Worm (Caenorhabditis elegans) whole organism, young adult: Measurements from ENCODE around the gene zfp-1.
A peak's percentile ranks its signal among the peaks of the same experiment; 100 is the strongest.

Source experiments
- B0035.1 ChIP-seq: sonication (generic microtip); optimal IDR thresholded peaks from 2 replicates; lab custom pipeline; 2016; ENCODE audit warnings: missing genetic modification characterization, mild to moderate bottlenecking, missing compliant biosample characterization, missing genotype, missing genetic modification reagents
- C06A6.2 ChIP-seq: fragments of 200-800 bp; sonication (Bioruptor generic); conservative IDR thresholded peaks from 2 replicates; pipeline ENCODE4 v1.3.6; 2022; ENCODE audit warnings: missing genetic modification characterization, missing compliant biosample characterization
- C17E4.6 ChIP-seq: fragments of 200-800 bp; sonication (Bioruptor generic); IDR thresholded peaks from 2 replicates; pipeline ENCODE4 v1.3.6; 2022; ENCODE audit warnings: missing genetic modification reagents, missing genetic modification characterization, missing compliant biosample characterization
- D2030.7 ChIP-seq: fragments of 200-800 bp; sonication (Bioruptor generic); IDR thresholded peaks from 2 replicates; pipeline ENCODE4 v1.3.6; 2022; ENCODE audit warnings: missing genetic modification reagents, missing genetic modification characterization, missing compliant biosample characterization
- F22D6.2 ChIP-seq: sonication (generic microtip); optimal IDR thresholded peaks from 2 replicates; lab custom pipeline; 2016; ENCODE audit warnings: mild to moderate bottlenecking, missing genetic modification characterization, missing compliant biosample characterization
- F23B12.7 ChIP-seq: sonication (generic microtip); optimal IDR thresholded peaks from 2 replicates; lab custom pipeline; 2017; ENCODE audit warnings: missing genetic modification characterization, mild to moderate bottlenecking, missing compliant biosample characterization, antibody characterized with exemption, moderate library complexity; ENCODE audit not compliant: insufficient read depth
- F33H1.4 ChIP-seq: fragments of 200-800 bp; sonication (Bioruptor generic); IDR thresholded peaks from 2 replicates; pipeline ENCODE4 v1.3.6; 2022; ENCODE audit warnings: missing genetic modification reagents, missing genetic modification characterization, missing compliant biosample characterization
- F49E8.2 ChIP-seq: sonication (generic microtip); optimal IDR thresholded peaks from 3 replicates; lab custom pipeline; 2017; ENCODE audit warnings: missing genetic modification characterization, mild to moderate bottlenecking, missing compliant biosample characterization, antibody characterized with exemption, moderate library complexity; ENCODE audit not compliant: insufficient read depth
- T26A5.8 ChIP-seq: sonication (generic microtip); optimal IDR thresholded peaks from 2 replicates; lab custom pipeline; 2016; ENCODE audit warnings: missing genetic modification characterization, missing compliant biosample characterization
- Y53G8AR.9 ChIP-seq: fragments of 200-800 bp; sonication (Bioruptor generic); conservative IDR thresholded peaks from 2 replicates; pipeline ENCODE4 v1.3.6; 2022; ENCODE audit warnings: missing genetic modification reagents, missing genetic modification characterization, missing compliant biosample characterization
- Y79H2A.3 ChIP-seq: fragments of 200-800 bp; sonication (Bioruptor generic); conservative IDR thresholded peaks from 2 replicates; pipeline ENCODE4 v1.3.6; 2022; ENCODE audit warnings: missing genetic modification reagents, missing genetic modification characterization, missing compliant biosample characterization
- Y95B8A.8 ChIP-seq: fragments of 200-800 bp; sonication (Bioruptor generic); IDR thresholded peaks from 2 replicates; pipeline ENCODE4 v1.3.6; 2022; ENCODE audit warnings: missing genetic modification reagents, missing genetic modification characterization, missing compliant biosample characterization
- akir-1 ChIP-seq: fragments of 200-800 bp; sonication (Bioruptor generic); optimal IDR thresholded peaks from 2 replicates; lab custom pipeline; 2018; ENCODE audit warnings: mild to moderate bottlenecking, missing genetic modification characterization, moderate library complexity, missing compliant biosample characterization
- ama-1 ChIP-seq, 3 experiments: fragments of 150-350 bp in 1 of 3; sonication (generic microtip) in 2 of 3; optimal IDR thresholded peaks; 2 replicates each; lab custom pipeline; 2014 to 2018; ENCODE audit warnings: missing biosample characterization in 2 of 3, missing genetic modification characterization in 2 of 3, missing genetic modification reagents in 2 of 3
- aptf-2 ChIP-seq: fragments of 200-800 bp; sonication (Bioruptor generic); conservative IDR thresholded peaks from 2 replicates; pipeline ENCODE4 v1.3.6; 2022; ENCODE audit warnings: missing genetic modification reagents, missing genetic modification characterization, missing compliant biosample characterization
- aptf-3 ChIP-seq: fragments of 200-800 bp; sonication (Bioruptor generic); IDR thresholded peaks from 2 replicates; pipeline ENCODE4 v1.3.6; 2022; ENCODE audit warnings: missing genetic modification characterization, missing compliant biosample characterization
- attf-6 ChIP-seq: fragments of 200-800 bp; sonication (Bioruptor generic); IDR thresholded peaks from 2 replicates; pipeline ENCODE4 v1.3.6; 2022; ENCODE audit warnings: missing genetic modification reagents, missing genetic modification characterization, missing compliant biosample characterization
- bed-2 ChIP-seq: fragments of 200-800 bp; sonication (Bioruptor generic); IDR thresholded peaks from 2 replicates; pipeline ENCODE4 v1.3.6; 2022; ENCODE audit warnings: missing genetic modification reagents, missing genetic modification characterization, missing compliant biosample characterization
- cebp-1 ChIP-seq, 2 experiments: fragments of 200-800 bp in 1 of 2; sonication (Bioruptor generic) in 1 of 2; sonication (generic microtip) in 1 of 2; IDR thresholded peaks in 1 of 2; optimal IDR thresholded peaks in 1 of 2; 2 replicates each; pipeline versions ENCODE4 v1.3.6 to Lab custom; 2017 to 2022; ENCODE audit warnings: missing compliant biosample characterization in 2 of 2, missing genetic modification characterization in 2 of 2, mild to moderate bottlenecking in 1 of 2, missing genetic modification reagents in 1 of 2, moderate library complexity in 1 of 2
- cebp-2 ChIP-seq: fragments of 200-800 bp; sonication (Bioruptor generic); IDR thresholded peaks from 2 replicates; pipeline ENCODE4 v1.3.6; 2022; ENCODE audit warnings: missing genetic modification characterization, missing compliant biosample characterization
- chd-7 ChIP-seq: sonication (generic microtip); optimal IDR thresholded peaks from 2 replicates; lab custom pipeline; 2016; ENCODE audit warnings: mild to moderate bottlenecking, missing genetic modification characterization, moderate library complexity, missing compliant biosample characterization
- dpff-1 ChIP-seq: sonication (generic microtip); optimal IDR thresholded peaks from 2 replicates; lab custom pipeline; 2017; ENCODE audit warnings: mild to moderate bottlenecking, missing genetic modification characterization, missing compliant biosample characterization
- dpl-1 ChIP-seq: fragments of 150-350 bp; optimal IDR thresholded peaks from 2 replicates; lab custom pipeline; 2014; ENCODE audit warnings: missing biosample characterization, missing genetic modification reagents, missing genetic modification characterization
- egrh-3 ChIP-seq: fragments of 200-800 bp; sonication (Bioruptor generic); IDR thresholded peaks from 2 replicates; pipeline ENCODE4 v1.3.6; 2022; ENCODE audit warnings: missing genetic modification reagents, missing genetic modification characterization, missing compliant biosample characterization
- fkh-3 ChIP-seq: sonication (generic microtip); optimal IDR thresholded peaks from 2 replicates; lab custom pipeline; 2016; ENCODE audit warnings: mild to moderate bottlenecking, missing genetic modification characterization, missing compliant biosample characterization
- gei-17 ChIP-seq: fragments of 200-800 bp; sonication (Bioruptor generic); optimal IDR thresholded peaks from 2 replicates; lab custom pipeline; 2018; ENCODE audit warnings: mild to moderate bottlenecking, missing genetic modification characterization, missing compliant biosample characterization
- him-1 ChIP-seq: sonication (generic microtip); optimal IDR thresholded peaks from 2 replicates; lab custom pipeline; 2016; ENCODE audit warnings: missing genotype, missing genetic modification reagents, missing genetic modification characterization, missing compliant biosample characterization
- hlh-26 ChIP-seq: fragments of 200-800 bp; sonication (Bioruptor generic); conservative IDR thresholded peaks from 2 replicates; pipeline ENCODE4 v1.3.6; 2022; ENCODE audit warnings: missing genetic modification reagents, missing genetic modification characterization, missing compliant biosample characterization
- hmg-1.2 ChIP-seq: fragments of 200-800 bp; sonication (Bioruptor generic); IDR thresholded peaks from 2 replicates; pipeline ENCODE4 v1.3.6; 2022; ENCODE audit warnings: missing genetic modification reagents, missing genetic modification characterization, missing compliant biosample characterization
- hmg-20 ChIP-seq: fragments of 200-800 bp; sonication (Bioruptor generic); IDR thresholded peaks from 2 replicates; pipeline ENCODE4 v1.3.6; 2022; ENCODE audit warnings: missing genetic modification reagents, missing genetic modification characterization, missing compliant biosample characterization
- lag-1 ChIP-seq: fragments of 200-800 bp; sonication (Bioruptor generic); IDR thresholded peaks from 2 replicates; pipeline ENCODE4 v1.3.6; 2022; ENCODE audit warnings: missing genetic modification reagents, missing genetic modification characterization, missing compliant biosample characterization
- lin-26 ChIP-seq: fragments of 200-800 bp; sonication (Bioruptor generic); IDR thresholded peaks from 2 replicates; pipeline ENCODE4 v1.3.6; 2022; ENCODE audit warnings: missing genetic modification reagents, missing genetic modification characterization, missing compliant biosample characterization
- lin-54 ChIP-seq: fragments of 200-800 bp; sonication (Bioruptor generic); optimal IDR thresholded peaks from 2 replicates; lab custom pipeline; 2018; ENCODE audit warnings: mild to moderate bottlenecking, missing genetic modification characterization, missing compliant biosample characterization
- madf-10 ChIP-seq: sonication (generic microtip); optimal IDR thresholded peaks from 2 replicates; lab custom pipeline; 2016; ENCODE audit warnings: mild to moderate bottlenecking, missing genetic modification characterization, missing compliant biosample characterization
- madf-8 ChIP-seq: fragments of 200-800 bp; sonication (Bioruptor generic); conservative IDR thresholded peaks from 2 replicates; pipeline ENCODE4 v1.3.6; 2022; ENCODE audit warnings: missing genetic modification reagents, missing genetic modification characterization, missing compliant biosample characterization
- mcd-1 ChIP-seq: fragments of 200-800 bp; sonication (Bioruptor generic); IDR thresholded peaks from 2 replicates; pipeline ENCODE4 v1.3.6; 2022; ENCODE audit warnings: missing genetic modification reagents, missing genetic modification characterization, missing compliant biosample characterization
- mel-28 ChIP-seq: sonication (generic microtip); optimal IDR thresholded peaks from 2 replicates; lab custom pipeline; 2016; ENCODE audit warnings: borderline replicate concordance, mild to moderate bottlenecking, missing genetic modification characterization, missing compliant biosample characterization
- nhr-80 ChIP-seq: sonication (generic microtip); optimal IDR thresholded peaks from 2 replicates; lab custom pipeline; 2016; ENCODE audit warnings: missing genetic modification characterization, missing compliant biosample characterization
- snpc-3.4 ChIP-seq: sonication (generic microtip); optimal IDR thresholded peaks from 2 replicates; lab custom pipeline; 2017; ENCODE audit warnings: missing genetic modification characterization, mild to moderate bottlenecking, missing compliant biosample characterization, antibody characterized with exemption, moderate library complexity, missing genotype, missing genetic modification reagents
- tlf-1 ChIP-seq: fragments of 200-800 bp; sonication (Bioruptor generic); optimal IDR thresholded peaks from 2 replicates; lab custom pipeline; 2018; ENCODE audit warnings: mild to moderate bottlenecking, missing genetic modification characterization, missing compliant biosample characterization
- xnd-1 ChIP-seq: sonication (generic microtip); optimal IDR thresholded peaks from 2 replicates; lab custom pipeline; 2016; ENCODE audit warnings: missing genotype, missing genetic modification reagents, missing genetic modification characterization, missing compliant biosample characterization
- ztf-18 ChIP-seq: sonication (generic microtip); optimal IDR thresholded peaks from 2 replicates; lab custom pipeline; 2016; ENCODE audit warnings: missing genotype, mild to moderate bottlenecking, missing genetic modification characterization, missing compliant biosample characterization

Gene zfp-1

ce11 chrIII:8809245-8809971, 18.1 kb downstream of the zfp-1 start, which contains the start of gene prx-19 (continued):
- TF ChIP-seq nhr-80, result peak; percentile 5
- no peak for TF ChIP-seq aptf-3
- TF ChIP-seq dpl-1, result peak; percentile 67
- TF ChIP-seq ztf-18 (tag; lab: Kevin White, UChicago), result no peak
- TF ChIP-seq hlh-26 (GFP tag; lab: Robert Waterston, UW), result no peak
- no peak for TF ChIP-seq lag-1 (GFP tag; lab: Robert Waterston, UW)
- TF ChIP-seq madf-10 (tag; lab: Kevin White, UChicago), result no peak
- TF ChIP-seq F23B12.7 (tag; lab: Kevin White, UChicago), result peak; percentile 22
- peak; percentile 83 for TF ChIP-seq mcd-1
- TF ChIP-seq Y79H2A.3 (GFP tag; lab: Robert Waterston, UW), result no peak
- no peak for TF ChIP-seq T26A5.8 (tag; lab: Kevin White, UChicago)
- TF ChIP-seq egrh-3, result no peak

- TF ChIP-seq snpc-3.4 (tag; lab: Kevin White, UChicago), result no peak
- no peak for TF ChIP-seq bed-2 (GFP tag; lab: Robert Waterston, UW)
- TF ChIP-seq Y53G8AR.9 (GFP tag; lab: Robert Waterston, UW), result no peak
- TF ChIP-seq aptf-2, result no peak
- TF ChIP-seq cebp-1 (GFP tag; IDR thresholded peaks at IDR 0.05; lab: Robert Waterston, UW), result no peak
- no peak for TF ChIP-seq cebp-1 (tag; optimal IDR thresholded peaks at IDR 0.05; lab: Kevin White, UChicago)
- no peak for TF ChIP-seq B0035.1 (tag; lab: Kevin White, UChicago)
- TF ChIP-seq gei-17, result no peak
- TF ChIP-seq akir-1 (GFP tag; lab: Kevin White, UChicago), result no peak
- no peak for TF ChIP-seq xnd-1 (tag; lab: Kevin White, UChicago)
- TF ChIP-seq madf-8 (GFP tag; lab: Robert Waterston, UW), result no peak
- no peak for TF ChIP-seq Y95B8A.8 (GFP tag; lab: Robert Waterston, UW)
- TF ChIP-seq F22D6.2 (tag; lab: Kevin White, UChicago), result no peak
- TF ChIP-seq, all 124 proteins: peak for 0
Observed at ce11 chrIII:8811111-8811510, 19.8 kb downstream of the zfp-1 start.

ce11 chrIII:8815699-8816098, 24.4 kb downstream of the zfp-1 start:
- TF ChIP-seq C17E4.6 (GFP tag; lab: Robert Waterston, UW) (no peak), tlf-1 (no peak)

- TF ChIP-seq cebp-2 (GFP tag; lab: Robert Waterston, UW) (no peak), madf-10 (tag; lab: Kevin White, UChicago) (no peak), C06A6.2 (GFP tag; lab: Robert Waterston, UW) (no peak), F49E8.2 (tag; lab: Kevin White, UChicago) (no peak), fkh-3 (tag; lab: Kevin White, UChicago) (no peak), bed-2 (GFP tag; lab: Robert Waterston, UW) (no peak), chd-7 (no peak), ama-1 (optimal IDR thresholded peaks at IDR 0.05; lab: Kevin White, UChicago) (no peak), ama-1 (GFP tag; optimal IDR thresholded peaks at IDR 0.05; lab: Kevin White, UChicago) (no peak), dpff-1 (tag; lab: Kevin White, UChicago) (no peak), hmg-1.2 (GFP tag; lab: Robert Waterston, UW) (no peak), attf-6 (GFP tag; lab: Robert Waterston, UW) (no peak), mel-28 (no peak), lin-54 (no peak), D2030.7 (GFP tag; lab: Robert Waterston, UW) (no peak), him-1 (tag; lab: Kevin White, UChicago) (no peak), lin-26 (no peak), hmg-20 (no peak), F33H1.4 (no peak)
- TF ChIP-seq, all 124 proteins: peak for 0
Observed at ce11 chrIII:8818599-8818998, 27.3 kb downstream of the zfp-1 start, which contains the start of gene pat-2. TSS of gene pat-2 (plus strand) at chrIII:8818899.
